Worm (Caenorhabditis elegans): ENCODE measurements around the gene tbc-3.

ce11 chrIV:9898712-9899111 lies at the start of gene tbc-3:
- TF ChIP-seq lin-13 (tag; optimal IDR thresholded peaks at IDR 0.05) (no peak), nhr-28 (tag; optimal IDR thresholded peaks at IDR 0.05) (no peak)
